Fruit fly (Drosophila melanogaster): ENCODE measurements around the gene CG14442.

DNA sequence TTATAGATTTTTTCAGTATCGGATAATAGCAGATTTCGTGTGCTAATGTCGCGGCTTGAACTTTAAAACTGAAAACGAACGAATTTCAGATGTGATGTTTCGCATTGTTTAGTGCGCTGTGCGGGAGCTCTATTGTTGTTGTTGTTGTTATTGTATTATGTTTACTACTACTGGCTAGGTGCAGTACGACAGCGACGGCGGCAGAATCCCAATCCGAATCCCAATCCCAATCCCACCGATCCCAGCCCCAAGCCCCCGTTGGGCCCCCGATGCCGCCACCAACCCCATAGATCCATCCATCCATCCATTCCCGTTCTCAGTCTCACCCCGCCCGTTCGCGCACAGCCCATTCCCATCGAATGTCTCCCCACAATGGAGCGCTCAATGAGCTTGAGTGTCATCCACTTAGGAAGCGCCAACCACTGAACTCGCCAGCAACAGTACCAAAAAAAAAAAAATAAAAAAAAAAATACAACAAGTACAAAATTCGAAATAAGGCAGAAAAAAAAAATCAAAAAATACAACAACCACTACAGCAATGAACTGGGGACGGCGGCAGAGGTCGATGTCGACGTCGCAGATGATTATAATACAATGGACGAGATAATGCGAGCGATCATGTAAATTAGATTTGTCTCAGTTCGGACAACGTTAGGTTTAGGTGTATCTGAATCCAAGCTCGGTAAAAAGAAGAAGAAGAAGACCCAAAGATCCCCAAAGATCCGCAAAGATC is 45.3 kb upstream of the CG14442 start, which contains the start of gene CG3168:
- TF ChIP-seq CTCF (optimal IDR thresholded peaks at IDR 0.05), result no peak
- TF ChIP-seq CG8478 (optimal IDR thresholded peaks at IDR 0.05), result no peak

Measured in S2 (cell line).